Fruit fly (Drosophila melanogaster) whole organism, adult: ENCODE results near the gene CG5953.
A peak's percentile ranks its signal among the peaks of the same experiment; 100 is the strongest.

Experiments used
- CG12768 ChIP-seq: fragments of 200-800 bp; sonication (Bioruptor generic); optimal IDR thresholded peaks from 2 replicates; lab custom pipeline; 2017; ENCODE audit warnings: missing biosample characterization, missing genetic modification characterization, mild to moderate bottlenecking, moderate library complexity, missing genetic modification reagents
- CG14711 ChIP-seq: fragments of 200-800 bp; sonication (Bioruptor generic); optimal IDR thresholded peaks from 2 replicates; lab custom pipeline; 2018; ENCODE audit warnings: missing biosample characterization, mild to moderate bottlenecking, missing genetic modification characterization, moderate library complexity
- CG1620 ChIP-seq: fragments of 200-800 bp; sonication (Bioruptor generic); optimal IDR thresholded peaks from 2 replicates; lab custom pipeline; 2016; ENCODE audit warnings: missing biosample characterization, missing genetic modification characterization
- CG7045 ChIP-seq: fragments of 200-800 bp; sonication (Bioruptor generic); optimal IDR thresholded peaks from 2 replicates; lab custom pipeline; 2017; ENCODE audit warnings: missing biosample characterization, mild to moderate bottlenecking, missing genetic modification characterization
- CG7101 ChIP-seq: fragments of 200-800 bp; sonication (Bioruptor generic); optimal IDR thresholded peaks from 2 replicates; lab custom pipeline; 2018; ENCODE audit warnings: missing biosample characterization, mild to moderate bottlenecking, missing genetic modification characterization, moderate library complexity
- Clk ChIP-seq: fragments of 200-800 bp; sonication (Bioruptor generic); optimal IDR thresholded peaks from 2 replicates; lab custom pipeline; 2017; ENCODE audit warnings: missing biosample characterization, missing genetic modification characterization
- Mnt ChIP-seq: fragments of 200-800 bp; sonication (Bioruptor generic); optimal IDR thresholded peaks from 2 replicates; lab custom pipeline; 2016; ENCODE audit warnings: missing biosample characterization, mild to moderate bottlenecking, missing genetic modification characterization
- cic ChIP-seq: fragments of 200-800 bp; sonication (Bioruptor generic); optimal IDR thresholded peaks from 2 replicates; lab custom pipeline; 2017; ENCODE audit warnings: missing biosample characterization, mild to moderate bottlenecking, missing genetic modification characterization, moderate library complexity
- ovo ChIP-seq: fragments of 200-800 bp; sonication (Bioruptor generic); optimal IDR thresholded peaks from 2 replicates; lab custom pipeline; 2016; ENCODE audit warnings: missing biosample characterization, missing genetic modification characterization
- tj ChIP-seq: fragments of 200-800 bp; sonication (Bioruptor generic); optimal IDR thresholded peaks from 3 replicates; lab custom pipeline; 2017; ENCODE audit warnings: missing biosample characterization, mild to moderate bottlenecking, missing genetic modification characterization, moderate library complexity

- TF ChIP-seq CG7045 (GFP tag; lab: Kevin White, UChicago): no peak
- TF ChIP-seq CG1620 (GFP tag; lab: Kevin White, UChicago): no peak
- TF ChIP-seq CG12768 (GFP tag; lab: Kevin White, UChicago): no peak
- TF ChIP-seq tj: no peak
- no peak for TF ChIP-seq Mnt
- no peak for TF ChIP-seq cic (GFP tag; lab: Kevin White, UChicago)
- peak; percentile 48 for TF ChIP-seq CG7101 (tag; lab: Kevin White, UChicago)
- no peak for TF ChIP-seq ovo (GFP tag; lab: Kevin White, UChicago)
- no peak for TF ChIP-seq Clk (GFP tag; lab: Kevin White, UChicago)
- TF ChIP-seq CG14711: peak; percentile 66
Observed at dm6 chr2L:16537049-16537459, 4.4 kb upstream of the CG5953 start.
